Worm (Caenorhabditis elegans) whole organism, L4/young adult: ENCODE results near the gene nyn-3.

Source experiments
- dao-5 ChIP-seq: sonication (generic microtip); optimal IDR thresholded peaks from 2 replicates; lab custom pipeline; 2016; ENCODE audit warnings: missing genotype, missing genetic modification characterization, moderate library complexity, missing compliant biosample characterization
- him-1 ChIP-seq: sonication (generic microtip); optimal IDR thresholded peaks from 2 replicates; lab custom pipeline; 2016; ENCODE audit warnings: missing genotype, missing genetic modification reagents, missing genetic modification characterization, missing compliant biosample characterization

DNA sequence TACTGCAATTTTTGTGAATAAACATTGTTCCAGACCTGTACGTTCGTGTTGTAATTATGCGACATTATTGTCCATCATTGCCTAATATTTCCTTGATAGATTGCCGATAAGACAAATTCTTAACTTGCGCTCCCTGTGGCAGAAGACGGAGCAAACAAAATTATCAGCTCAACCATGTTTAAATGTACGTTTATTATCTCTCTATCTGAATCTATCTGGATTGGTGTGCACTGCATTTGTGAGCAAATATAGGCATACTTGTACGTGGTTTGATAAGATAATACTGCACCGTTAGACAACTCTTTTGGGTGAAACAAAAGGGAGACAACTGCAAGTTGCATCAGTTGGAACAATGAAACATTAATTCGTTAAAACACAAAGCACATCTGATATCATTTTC lies 34.9 kb upstream of the nyn-3 start:
- TF ChIP-seq him-1 (no peak), dao-5 (tag; lab: Kevin White, UChicago) (no peak)
